Worm (Caenorhabditis elegans) whole organism, L4/young adult: Measurements from ENCODE around the gene sto-4.

Experiments
- W03F9.2 ChIP-seq: fragments of 150-350 bp; optimal IDR thresholded peaks from 2 replicates; lab custom pipeline; 2014; ENCODE audit warnings: missing biosample characterization, missing genetic modification characterization
- dao-5 ChIP-seq: sonication (generic microtip); optimal IDR thresholded peaks from 2 replicates; lab custom pipeline; 2016; ENCODE audit warnings: missing genotype, missing genetic modification characterization, moderate library complexity, missing compliant biosample characterization
- him-1 ChIP-seq: sonication (generic microtip); optimal IDR thresholded peaks from 2 replicates; lab custom pipeline; 2016; ENCODE audit warnings: missing genotype, missing genetic modification reagents, missing genetic modification characterization, missing compliant biosample characterization

ce11 chrX:11617387-11617786, 26.5 kb upstream of the sto-4 start, which contains the start of gene F52D10.4:
- TF ChIP-seq W03F9.2 (tag; lab: Kevin White, UChicago) = no peak
- TF ChIP-seq him-1 (tag; lab: Kevin White, UChicago) = no peak
- TF ChIP-seq dao-5 (tag; lab: Kevin White, UChicago) = no peak
